Fruit fly (Drosophila melanogaster): Measurements from ENCODE around the gene knk.

The knk gene

dm6 chr3R:10093252-10094030 lies 32.0 kb downstream of the knk start (continued):
- TF ChIP-seq ap (GFP tag; IDR thresholded peaks at IDR 0.05), result no peak
- TF ChIP-seq ara (GFP tag; IDR thresholded peaks at IDR 0.05), result 0 out of 2 replicates have a peak, but pooled peaks have one; percentile 12
- TF ChIP-seq CG4854 (GFP tag; optimal IDR thresholded peaks at IDR 0.05), result no peak
- TF ChIP-seq pb (GFP tag; optimal IDR thresholded peaks at IDR 0.05), result no peak
- TF ChIP-seq CG8359 (GFP tag; optimal IDR thresholded peaks at IDR 0.05; ENCODE audit: borderline replicate concordance), result no peak
- TF ChIP-seq ERR (GFP tag; optimal IDR thresholded peaks at IDR 0.05), result no peak
- TF ChIP-seq kah (GFP tag; optimal IDR thresholded peaks at IDR 0.05), result no peak
- TF ChIP-seq CG13296 (GFP tag; optimal IDR thresholded peaks at IDR 0.05), result peak; percentile 18
- no peak for TF ChIP-seq CG10209 (GFP tag; optimal IDR thresholded peaks at IDR 0.05)
- no peak for TF ChIP-seq CG12744 (GFP tag; optimal IDR thresholded peaks at IDR 0.05)
- no peak for TF ChIP-seq D19A (tag; optimal IDR thresholded peaks at IDR 0.05)
- no peak for TF ChIP-seq tin (GFP tag; optimal IDR thresholded peaks at IDR 0.05)
- TF ChIP-seq CG34224 (GFP tag; IDR thresholded peaks at IDR 0.05; ENCODE audit: partially characterized antibody), result peak; percentile 27; the same call in 1 of the 3 replicates
- peak; percentile 1 for TF ChIP-seq Mad (GFP tag; optimal IDR thresholded peaks at IDR 0.05)
- TF ChIP-seq CG15269 (tag; optimal IDR thresholded peaks at IDR 0.05), result peak; percentile 40
- TF ChIP-seq stc (GFP tag; IDR thresholded peaks at IDR 0.05), result no peak
- peak; percentile 16 for TF ChIP-seq CG12071 (GFP tag; optimal IDR thresholded peaks at IDR 0.05)

dm6 chr3R:10091513-10091912 lies 34.0 kb downstream of the knk start:
- no peak for TF ChIP-seq CG13123 (GFP tag; optimal IDR thresholded peaks at IDR 0.05)
- no peak for TF ChIP-seq CG30020 (tag; optimal IDR thresholded peaks at IDR 0.05)
- TF ChIP-seq CG9817 (tag; optimal IDR thresholded peaks at IDR 0.05), result no peak
- no peak for TF ChIP-seq Doc3 (GFP tag; IDR thresholded peaks at IDR 0.05; ENCODE audit: partially characterized antibody)
- no peak for TF ChIP-seq jigr1 (GFP tag; IDR thresholded peaks at IDR 0.05)
- no peak for TF ChIP-seq otp (GFP tag; IDR thresholded peaks at IDR 0.05)
- no peak for TF ChIP-seq Jarid2 (GFP tag; optimal IDR thresholded peaks at IDR 0.05)
- no peak for TF ChIP-seq hth (optimal IDR thresholded peaks at IDR 0.05)
- TF ChIP-seq kay (GFP tag; optimal IDR thresholded peaks at IDR 0.05), result no peak
- no peak for TF ChIP-seq cas (GFP tag; IDR thresholded peaks at IDR 0.05)
- no peak for TF ChIP-seq CG3838 (GFP tag; optimal IDR thresholded peaks at IDR 0.05)
- no peak for TF ChIP-seq Dfd (GFP tag; optimal IDR thresholded peaks at IDR 0.05)
- TF ChIP-seq CG17829 (tag; optimal IDR thresholded peaks at IDR 0.05), result no peak
- TF ChIP-seq CG8388 (GFP tag; optimal IDR thresholded peaks at IDR 0.05), result no peak
- TF ChIP-seq CG18262 (tag; optimal IDR thresholded peaks at IDR 0.05), result no peak

- TF ChIP-seq Adf1 (GFP tag; IDR thresholded peaks at IDR 0.05), result no peak
- 0 out of 3 replicates have a peak, but pooled peaks have one; percentile 12 for TF ChIP-seq CG2199 (GFP tag; IDR thresholded peaks at IDR 0.05)
- 0 out of 4 replicates have a peak, but pooled peaks have one; percentile 15 for TF ChIP-seq chinmo (GFP tag; IDR thresholded peaks at IDR 0.05; ENCODE audit: partially characterized antibody)
- TF ChIP-seq CG6254 (GFP tag; optimal IDR thresholded peaks at IDR 0.05), result peak; percentile 94
- TF ChIP-seq CTCF (GFP tag; optimal IDR thresholded peaks at IDR 0.05), result peak; percentile 76
- peak; percentile 8 for TF ChIP-seq Med (GFP tag)
Measured at dm6 chr3R:10090906-10091305, 34.6 kb downstream of the knk start.

Data from whole organism, embryonic.